Fruit fly (Drosophila melanogaster) whole organism, embryonic: ENCODE results near the gene CG42693.
A peak's percentile ranks its signal among the peaks of the same experiment; 100 is the strongest.

Experiments
- Abd-B ChIP-seq: fragments of 200-800 bp; sonication (Bioruptor generic); optimal IDR thresholded peaks from 2 replicates; lab custom pipeline; 2018; ENCODE audit warnings: missing biosample characterization, mild to moderate bottlenecking, missing genetic modification characterization, moderate library complexity
- CG10267 ChIP-seq: fragments of 200-800 bp; sonication (Bioruptor generic); optimal IDR thresholded peaks from 2 replicates; lab custom pipeline; 2018; ENCODE audit warnings: missing biosample characterization, mild to moderate bottlenecking, missing genetic modification characterization, moderate library complexity
- CG10959 ChIP-seq: fragments of 200-800 bp; sonication (Bioruptor generic); IDR thresholded peaks from 2 replicates; pipeline ENCODE4 v1.3.6; 2022; ENCODE audit warnings: missing biosample characterization, missing genetic modification characterization
- CG10979 ChIP-seq: fragments of 200-800 bp; sonication (Bioruptor generic); optimal IDR thresholded peaks from 2 replicates; lab custom pipeline; 2018; ENCODE audit warnings: missing biosample characterization, mild to moderate bottlenecking, missing genetic modification characterization, moderate library complexity
- CG12219 ChIP-seq: fragments of 200-800 bp; sonication (Bioruptor generic); optimal IDR thresholded peaks from 3 replicates; lab custom pipeline; 2018; ENCODE audit warnings: missing biosample characterization, mild to moderate bottlenecking, missing genetic modification characterization
- CG13624 ChIP-seq: fragments of 200-800 bp; sonication (Bioruptor generic); optimal IDR thresholded peaks from 2 replicates; lab custom pipeline; 2016; ENCODE audit warnings: missing biosample characterization, missing genetic modification characterization
- CG14014 ChIP-seq: fragments of 200-800 bp; sonication (Bioruptor generic); IDR thresholded peaks from 2 replicates; pipeline ENCODE4 v1.3.6; 2022; ENCODE audit warnings: missing biosample characterization, missing genetic modification characterization
- CG14667 ChIP-seq: fragments of 200-800 bp; sonication (Bioruptor generic); IDR thresholded peaks from 2 replicates; pipeline ENCODE4 v1.3.6; 2022; ENCODE audit warnings: missing biosample characterization, missing genetic modification characterization
- CG14710 ChIP-seq: fragments of 200-800 bp; sonication (Bioruptor generic); optimal IDR thresholded peaks from 3 replicates; lab custom pipeline; 2019; ENCODE audit warnings: missing biosample characterization, mild to moderate bottlenecking, missing genetic modification characterization, moderate library complexity
- CG15479 ChIP-seq: fragments of 200-800 bp; sonication (Bioruptor generic); optimal IDR thresholded peaks from 3 replicates; lab custom pipeline; 2019; ENCODE audit warnings: missing biosample characterization, mild to moderate bottlenecking, missing genetic modification characterization, moderate library complexity
- CG17361 ChIP-seq: fragments of 200-800 bp; sonication (Bioruptor generic); IDR thresholded peaks from 3 replicates; pipeline ENCODE4 v1.3.6; 2022; ENCODE audit warnings: missing biosample characterization, missing genetic modification characterization
- CG17829 ChIP-seq: fragments of 200-800 bp; optimal IDR thresholded peaks from 2 replicates; lab custom pipeline; 2019; ENCODE audit warnings: missing biosample characterization, mild to moderate bottlenecking, missing genetic modification characterization, moderate library complexity
- CG18262 ChIP-seq: fragments of 200-800 bp; optimal IDR thresholded peaks from 3 replicates; lab custom pipeline; 2019; ENCODE audit warnings: missing biosample characterization, mild to moderate bottlenecking, missing genetic modification characterization, moderate library complexity
- CG2202 ChIP-seq: fragments of 200-800 bp; sonication (Bioruptor generic); optimal IDR thresholded peaks from 2 replicates; lab custom pipeline; 2018; ENCODE audit warnings: missing biosample characterization, mild to moderate bottlenecking, missing genetic modification characterization
- CG2889 ChIP-seq: fragments of 200-800 bp; sonication (Bioruptor generic); IDR thresholded peaks from 3 replicates; pipeline ENCODE4 v1.3.6; 2022; ENCODE audit warnings: missing biosample characterization, missing genetic modification characterization
- CG32532 ChIP-seq: fragments of 200-800 bp; sonication (Bioruptor generic); IDR thresholded peaks from 2 replicates; pipeline ENCODE4 v1.3.6; 2022; ENCODE audit warnings: missing biosample characterization, missing genetic modification characterization
- CG4424 ChIP-seq: fragments of 200-800 bp; sonication (Bioruptor generic); optimal IDR thresholded peaks from 3 replicates; lab custom pipeline; 2016; ENCODE audit warnings: missing biosample characterization, missing genetic modification characterization
- CG4820 ChIP-seq: fragments of 200-800 bp; sonication (Bioruptor generic); optimal IDR thresholded peaks from 3 replicates; lab custom pipeline; 2016; ENCODE audit warnings: missing biosample characterization, missing genetic modification characterization
- CG5245 ChIP-seq: fragments of 200-800 bp; sonication (Bioruptor generic); optimal IDR thresholded peaks from 3 replicates; lab custom pipeline; 2016; ENCODE audit warnings: missing biosample characterization, missing genetic modification characterization
- CG6654 ChIP-seq: fragments of 200-800 bp; sonication (Bioruptor generic); optimal IDR thresholded peaks from 2 replicates; lab custom pipeline; 2017; ENCODE audit warnings: missing biosample characterization, mild to moderate bottlenecking, missing genetic modification characterization
- CG6813 ChIP-seq: fragments of 200-800 bp; sonication (Bioruptor generic); optimal IDR thresholded peaks from 2 replicates; lab custom pipeline; 2017; ENCODE audit warnings: missing biosample characterization, missing genetic modification characterization, mild to moderate bottlenecking, moderate library complexity, missing genetic modification reagents
- CG7839 ChIP-seq: fragments of 200-800 bp; sonication (Bioruptor generic); optimal IDR thresholded peaks from 3 replicates; lab custom pipeline; 2018; ENCODE audit warnings: missing biosample characterization, mild to moderate bottlenecking, missing genetic modification characterization, moderate library complexity
- CG8290 ChIP-seq, 3 experiments: fragments of 200-800 bp; sonication (Bioruptor generic); optimal IDR thresholded peaks; 2 replicates each; lab custom pipeline; 2016 to 2019; ENCODE audit warnings: missing biosample characterization in 3 of 3, missing genetic modification characterization in 3 of 3, mild to moderate bottlenecking in 2 of 3, moderate library complexity in 1 of 3
- CG8765 ChIP-seq: fragments of 200-800 bp; sonication (Bioruptor generic); IDR thresholded peaks from 2 replicates; pipeline ENCODE4 v1.3.6; 2022; ENCODE audit warnings: missing biosample characterization, missing genetic modification characterization
- CkIIα-i1 ChIP-seq: fragments of 200-800 bp; sonication (Bioruptor generic); IDR thresholded peaks from 2 replicates; pipeline ENCODE4 v1.3.6; 2022; ENCODE audit warnings: missing biosample characterization, missing genetic modification characterization
- D19A ChIP-seq: fragments of 200-800 bp; optimal IDR thresholded peaks from 3 replicates; lab custom pipeline; 2019; ENCODE audit warnings: missing biosample characterization, mild to moderate bottlenecking, missing genetic modification characterization, moderate library complexity
- Dek ChIP-seq: fragments of 200-800 bp; sonication (Bioruptor generic); optimal IDR thresholded peaks from 3 replicates; lab custom pipeline; 2019; ENCODE audit warnings: missing biosample characterization, mild to moderate bottlenecking, missing genetic modification characterization, moderate library complexity
- E2f1 ChIP-seq: fragments of 200-800 bp; sonication (Bioruptor generic); IDR thresholded peaks from 2 replicates; pipeline ENCODE4 v1.3.6; 2022; ENCODE audit warnings: missing biosample characterization, missing genetic modification characterization
- Kr ChIP-seq: fragments of 200-800 bp; sonication (Bioruptor generic); optimal IDR thresholded peaks from 2 replicates; lab custom pipeline; 2017; ENCODE audit warnings: missing biosample characterization, mild to moderate bottlenecking, missing genetic modification characterization
- Lhr ChIP-seq: fragments of 200-800 bp; sonication (Bioruptor generic); optimal IDR thresholded peaks from 3 replicates; lab custom pipeline; 2017; ENCODE audit warnings: mild to moderate bottlenecking, missing biosample characterization, missing genetic modification reagents, missing genetic modification characterization
- cas ChIP-seq: fragments of 200-800 bp; sonication (Bioruptor generic); IDR thresholded peaks from 2 replicates; pipeline ENCODE4 v1.3.6; 2022; ENCODE audit warnings: missing biosample characterization, missing genetic modification characterization
- chn ChIP-seq: fragments of 200-800 bp; sonication (Bioruptor generic); optimal IDR thresholded peaks from 2 replicates; lab custom pipeline; 2016; ENCODE audit warnings: missing biosample characterization, missing genetic modification characterization
- dan ChIP-seq: fragments of 200-800 bp; sonication (Bioruptor generic); IDR thresholded peaks from 2 replicates; pipeline ENCODE4 v1.3.6; 2022; ENCODE audit warnings: missing biosample characterization, missing genetic modification characterization
- dmrt11E ChIP-seq: fragments of 200-800 bp; sonication (Bioruptor generic); optimal IDR thresholded peaks from 3 replicates; lab custom pipeline; 2018; ENCODE audit warnings: missing biosample characterization, mild to moderate bottlenecking, missing genetic modification characterization, moderate library complexity
- dysf ChIP-seq: fragments of 200-800 bp; sonication (Bioruptor generic); IDR thresholded peaks from 3 replicates; pipeline ENCODE4 v1.3.6; 2022; ENCODE audit warnings: missing biosample characterization, missing genetic modification characterization
- fd96Cb ChIP-seq: fragments of 200-800 bp; sonication (Bioruptor generic); optimal IDR thresholded peaks from 2 replicates; lab custom pipeline; 2018; ENCODE audit warnings: missing biosample characterization, mild to moderate bottlenecking, missing genetic modification characterization, moderate library complexity
- grn ChIP-seq: fragments of 200-800 bp; sonication (Bioruptor generic); optimal IDR thresholded peaks from 3 replicates; lab custom pipeline; 2017; ENCODE audit warnings: missing biosample characterization, missing genetic modification characterization
- gro ChIP-seq: fragments of 200-800 bp; sonication (Bioruptor generic); optimal IDR thresholded peaks from 2 replicates; lab custom pipeline; 2016; ENCODE audit warnings: missing biosample characterization, missing genetic modification characterization
- gsb-n ChIP-seq: fragments of 200-800 bp; sonication (Bioruptor generic); optimal IDR thresholded peaks from 3 replicates; lab custom pipeline; 2018; ENCODE audit warnings: missing biosample characterization, mild to moderate bottlenecking, missing genetic modification characterization
- jigr1 ChIP-seq: fragments of 200-800 bp; sonication (Bioruptor generic); IDR thresholded peaks from 3 replicates; pipeline ENCODE4 v1.3.6; 2022; ENCODE audit warnings: missing biosample characterization, missing genetic modification characterization
- lola ChIP-seq, 3 experiments: fragments of >200 bp in 2 of 3; fragments of 200-800 bp in 1 of 3; sonication (Bioruptor generic) in 1 of 3; optimal IDR thresholded peaks; 2 replicates each; lab custom pipeline; 2017 to 2019; ENCODE audit warnings: missing biosample characterization in 3 of 3, missing genetic modification characterization in 3 of 3, mild to moderate bottlenecking in 1 of 3, moderate library complexity in 1 of 3
- nerfin-1 ChIP-seq: fragments of 200-800 bp; sonication (Bioruptor generic); optimal IDR thresholded peaks from 3 replicates; lab custom pipeline; 2019; ENCODE audit warnings: missing biosample characterization, mild to moderate bottlenecking, missing genetic modification characterization, moderate library complexity
- oc ChIP-seq: fragments of 200-800 bp; sonication (Bioruptor generic); optimal IDR thresholded peaks from 2 replicates; lab custom pipeline; 2018; ENCODE audit warnings: missing biosample characterization, mild to moderate bottlenecking, missing genetic modification characterization, moderate library complexity
- pum ChIP-seq: fragments of 200-800 bp; sonication (Bioruptor generic); optimal IDR thresholded peaks from 2 replicates; lab custom pipeline; 2016; ENCODE audit warnings: missing biosample characterization, missing genetic modification characterization
- ssp ChIP-seq: fragments of 200-800 bp; sonication (Bioruptor generic); IDR thresholded peaks from 2 replicates; pipeline ENCODE4 v1.3.6; 2022; ENCODE audit warnings: missing biosample characterization, missing genetic modification characterization
- tio ChIP-seq: fragments of 200-800 bp; sonication (Bioruptor generic); optimal IDR thresholded peaks from 2 replicates; lab custom pipeline; 2017; ENCODE audit warnings: missing biosample characterization, missing genetic modification characterization, inconsistent platforms
- trem ChIP-seq: fragments of 200-800 bp; optimal IDR thresholded peaks from 3 replicates; lab custom pipeline; 2019; ENCODE audit warnings: missing biosample characterization, mild to moderate bottlenecking, missing genetic modification characterization, moderate library complexity
- vvl ChIP-seq: fragments of 200-800 bp; sonication (Bioruptor generic); IDR thresholded peaks from 2 replicates; pipeline ENCODE4 v1.3.6; 2022; ENCODE audit warnings: missing biosample characterization, missing genetic modification characterization
- z ChIP-seq: fragments of 200-800 bp; sonication (Bioruptor generic); IDR thresholded peaks from 3 replicates; pipeline ENCODE4 v1.3.6; 2022; ENCODE audit warnings: missing biosample characterization, missing genetic modification characterization

Gene CG42693

dm6 chr3R:31704524-31705215 is 3.5 kb downstream of the CG42693 start (continued):
- TF ChIP-seq CG6813 (GFP tag; lab: Kevin White, UChicago) (peak; percentile 22), CG17361 (peak; percentile 45; the same call in 1 of the 3 replicates), CG32532 (no peak), gsb-n (tag; lab: Kevin White, UChicago) (peak; percentile 51), tio (GFP tag; lab: Kevin White, UChicago) (peak; percentile 28), pum (GFP tag; lab: Kevin White, UChicago) (no peak), CG17829 (tag; lab: Kevin White, UChicago) (peak; percentile 79), Dek (tag; lab: Kevin White, UChicago) (no peak), oc (tag; lab: Kevin White, UChicago) (no peak), CG14014 (no peak), dan (GFP tag; lab: Robert Waterston, UW) (peak; percentile 71), CG13624 (no peak), vvl (GFP tag; lab: Robert Waterston, UW) (peak; percentile 62), CG15479 (GFP tag; lab: Kevin White, UChicago) (peak; percentile 95), lola (GFP tag; optimal IDR thresholded peaks at IDR 0.05; lab: Kevin White, UChicago) (peak in 1 of 3 experiments; percentile 85), CG14667 (GFP tag; lab: Robert Waterston, UW) (peak; percentile 56), Abd-B (peak; percentile 25), fd96Cb (tag; lab: Kevin White, UChicago) (peak; percentile 43), CG2202 (tag; lab: Kevin White, UChicago) (peak; percentile 57), CG8290 (GFP tag; optimal IDR thresholded peaks at IDR 0.05; lab: Kevin White, UChicago) (peak; percentile 13), CG8290 (tag; optimal IDR thresholded peaks at IDR 0.05; lab: Kevin White, UChicago) (no peak), CG4424 (GFP tag; lab: Kevin White, UChicago) (peak; percentile 58), CG10267 (tag; lab: Kevin White, UChicago) (peak; percentile 71), dmrt11E (tag; lab: Kevin White, UChicago) (peak; percentile 94), dysf (GFP tag; lab: Robert Waterston, UW) (0 out of 3 replicates have a peak, but pooled peaks have one; percentile 20), D19A (tag; lab: Kevin White, UChicago) (peak; percentile 28), CG5245 (GFP tag; lab: Kevin White, UChicago) (no peak), Lhr (peak; percentile 25), CG10959 (GFP tag; lab: Robert Waterston, UW) (peak; percentile 89), grn (GFP tag; lab: Kevin White, UChicago) (peak; percentile 70), CG4820 (GFP tag; lab: Kevin White, UChicago) (peak; percentile 42), E2f1 (GFP tag; lab: Robert Waterston, UW) (peak; percentile 62), CG8765 (GFP tag; lab: Robert Waterston, UW) (peak; percentile 73; the same call in 1 of the 2 replicates), CG18262 (tag; lab: Kevin White, UChicago) (peak; percentile 81), CG14710 (tag; lab: Kevin White, UChicago) (peak; percentile 76), z (peak; percentile 57; the same call in 1 of the 3 replicates), CG10979 (tag; lab: Kevin White, UChicago) (peak; percentile 84), CG7839 (peak; percentile 50), chn (GFP tag; lab: Kevin White, UChicago) (peak; percentile 13), Kr (GFP tag; lab: Kevin White, UChicago) (peak; percentile 88), CG2889 (GFP tag; lab: Robert Waterston, UW) (no peak), nerfin-1 (tag; lab: Kevin White, UChicago) (peak; percentile 36), CkIIα-i1 (GFP tag; lab: Robert Waterston, UW) (no peak), trem (tag; lab: Kevin White, UChicago) (peak; percentile 42), ssp (GFP tag; lab: Robert Waterston, UW) (peak; percentile 49), cas (GFP tag; lab: Robert Waterston, UW) (no peak), gro (GFP tag; lab: Kevin White, UChicago) (no peak), CG12219 (peak; percentile 6), CG6654 (GFP tag; lab: Kevin White, UChicago) (no peak), jigr1 (GFP tag; lab: Robert Waterston, UW) (no peak)
